Worm (Caenorhabditis elegans): Measurements from ENCODE around the gene srxa-13.
A peak's percentile ranks its signal among the peaks of the same experiment; 100 is the strongest.

Gene srxa-13

DNA sequence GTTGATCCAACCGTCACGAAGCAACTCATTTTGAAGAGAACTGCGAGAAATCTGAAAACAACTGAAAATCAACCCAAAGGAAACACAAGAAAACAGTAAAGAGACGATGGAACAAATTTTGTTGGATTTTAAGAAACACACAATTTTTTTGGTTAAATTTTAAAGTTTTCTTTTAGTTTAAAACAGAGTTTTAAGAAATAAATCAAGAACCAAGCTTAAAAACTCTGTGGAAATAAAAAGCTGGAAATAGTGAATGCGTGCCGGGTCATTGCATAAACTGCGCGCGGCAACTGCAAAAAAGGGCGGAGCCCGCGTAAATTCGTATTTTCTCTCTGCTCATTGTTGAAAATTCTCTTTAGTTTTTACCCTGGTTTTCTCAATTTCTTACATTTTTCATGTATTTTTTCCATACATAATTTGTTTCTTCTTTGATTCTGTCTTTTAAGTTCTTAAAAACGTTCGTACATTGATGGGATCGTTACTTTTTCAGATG, 32.4 kb downstream of the srxa-13 start, which contains the start of the genes algn-13 and R10D12.13 (continued):
- peak; percentile 5 for TF ChIP-seq ces-1 (GFP tag; optimal IDR thresholded peaks at IDR 0.05)

DNA sequence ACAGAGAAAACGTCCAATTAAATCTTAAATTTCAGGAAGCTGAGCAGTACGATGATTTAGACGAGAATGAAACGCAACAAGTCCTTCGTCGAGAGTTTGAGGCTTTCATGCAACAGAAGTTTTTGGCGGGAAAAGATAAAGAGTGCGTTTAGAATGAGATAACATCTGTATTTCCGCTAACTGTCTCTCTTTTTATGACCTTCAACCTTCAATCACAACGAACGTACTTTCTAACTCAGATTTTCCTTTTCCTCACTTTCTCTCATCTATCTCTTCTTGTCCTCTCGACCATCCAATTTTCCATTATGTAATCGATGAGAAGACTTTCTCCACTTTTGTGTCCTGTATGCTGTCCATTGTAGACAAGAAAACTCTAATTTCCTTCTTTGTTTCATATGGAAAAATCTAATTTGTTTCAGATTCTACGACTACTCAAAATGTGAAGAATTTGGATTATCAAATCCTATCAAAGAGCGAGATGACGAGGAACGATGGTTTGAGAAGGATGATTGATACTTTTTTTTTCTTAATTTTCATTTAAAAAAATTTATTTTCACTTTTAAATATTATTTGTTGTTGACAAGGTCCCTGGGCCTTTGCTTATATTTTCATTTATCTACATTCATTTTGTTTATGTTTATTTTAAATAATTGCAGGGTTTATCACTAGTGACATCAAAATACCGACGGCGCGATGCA, 33.8 kb downstream of the srxa-13 start, which contains the start of gene sao-1:
Gene sao-1 (plus strand): TSS at position 648 of the 698 bp plus-strand sequence.
- TF ChIP-seq lin-1 (GFP tag; IDR thresholded peaks at IDR 0.05), result no peak
- no peak for TF ChIP-seq nhr-102 (tag; optimal IDR thresholded peaks at IDR 0.05)
- no peak for TF ChIP-seq nhr-111 (GFP tag; optimal IDR thresholded peaks at IDR 0.05)
- TF ChIP-seq ztf-7 (tag; optimal IDR thresholded peaks at IDR 0.05), result no peak
- no peak for TF ChIP-seq F10B5.3 (tag; optimal IDR thresholded peaks at IDR 0.05)
- peak; percentile 29 for TF ChIP-seq nhr-25 (tag; optimal IDR thresholded peaks at IDR 0.05; ENCODE audit: borderline replicate concordance, insufficient read depth)
- TF ChIP-seq lin-39 (tag; optimal IDR thresholded peaks at IDR 0.05), result no peak
- peak; percentile 5 for TF ChIP-seq nhr-28 (tag; optimal IDR thresholded peaks at IDR 0.05)
- TF ChIP-seq unc-39 (tag; optimal IDR thresholded peaks at IDR 0.05), result no peak

- TF ChIP-seq Y105C5A.15 (GFP tag; IDR thresholded peaks at IDR 0.05) (no peak), egl-27 (tag; optimal IDR thresholded peaks at IDR 0.05) (no peak)
Observed at ce11 chrV:13980807-13981206, 51.2 kb downstream of the srxa-13 start, which contains the start of gene eol-1. TSS of gene eol-1 (minus strand) at chrV:13980907.
